Worm (Caenorhabditis elegans) whole organism, L3 larva: ENCODE measurements around the gene R09F10.1.

Experiments used
- ceh-82 ChIP-seq: fragments of 150-350 bp; optimal IDR thresholded peaks from 2 replicates; lab custom pipeline; 2014; ENCODE audit warnings: missing biosample characterization, missing genetic modification characterization
- nfya-1 ChIP-seq: sonication (generic microtip); optimal IDR thresholded peaks from 2 replicates; lab custom pipeline; 2017; ENCODE audit warnings: missing genetic modification characterization, mild to moderate bottlenecking, missing compliant biosample characterization, antibody characterized with exemption, moderate library complexity; ENCODE audit not compliant: insufficient read depth

DNA sequence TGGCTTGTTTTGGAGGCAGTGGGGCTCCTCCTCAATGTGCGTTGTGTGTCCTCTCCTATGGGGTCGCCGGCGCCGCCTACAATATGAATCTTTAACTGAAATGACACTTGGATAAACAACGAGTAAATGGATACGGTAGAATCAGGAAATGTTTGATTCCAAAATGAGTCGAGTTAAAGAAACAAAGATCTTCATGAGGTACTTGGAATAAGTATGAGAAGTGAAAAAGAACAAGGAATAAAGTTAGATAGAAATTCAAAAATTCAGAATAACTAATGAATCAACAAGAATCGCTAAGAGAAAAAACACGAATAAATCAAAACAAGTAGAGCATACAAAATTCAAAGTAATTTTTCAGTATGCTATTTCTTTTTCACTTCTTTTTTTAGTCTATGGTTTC, 27.6 kb downstream of the R09F10.1 start, which contains the start of gene npr-28:
- no peak for TF ChIP-seq nfya-1
- TF ChIP-seq ceh-82 (tag; lab: Kevin White, UChicago): no peak
